Worm (Caenorhabditis elegans): Measurements from ENCODE around the gene F18A1.1.

- TF ChIP-seq nhr-237 (tag; optimal IDR thresholded peaks at IDR 0.05) (no peak), flh-1 (GFP tag; optimal IDR thresholded peaks at IDR 0.05) (no peak), ztf-11 (tag; optimal IDR thresholded peaks at IDR 0.05) (no peak), elt-3 (tag; optimal IDR thresholded peaks at IDR 0.05) (no peak), pha-4 (tag; optimal IDR thresholded peaks at IDR 0.05) (no peak)
Observed at ce11 chrII:7639036-7639435, 45.7 kb upstream of the F18A1.1 start.
